Fruit fly (Drosophila melanogaster) whole organism, prepupa: Measurements from ENCODE around the gene yellow-h.

Source experiments
- CG10631 ChIP-seq: fragments of 200-800 bp; sonication (Bioruptor generic); optimal IDR thresholded peaks from 2 replicates; lab custom pipeline; 2016; ENCODE audit warnings: missing biosample characterization, missing genetic modification characterization
- CG15336 ChIP-seq: fragments of 200-800 bp; sonication (Bioruptor generic); IDR thresholded peaks from 2 replicates; pipeline ENCODE4 v1.3.6; 2022; ENCODE audit warnings: missing biosample characterization, missing genetic modification characterization
- CG16779 ChIP-seq: fragments of 200-800 bp; sonication (Bioruptor generic); optimal IDR thresholded peaks from 3 replicates; lab custom pipeline; 2017; ENCODE audit warnings: missing biosample characterization, mild to moderate bottlenecking, missing genetic modification characterization
- CG3032 ChIP-seq: fragments of 200-800 bp; optimal IDR thresholded peaks from 2 replicates; lab custom pipeline; 2019; ENCODE audit warnings: missing biosample characterization, mild to moderate bottlenecking, missing genetic modification characterization, moderate library complexity
- CG31627 ChIP-seq: fragments of 200-800 bp; sonication (Bioruptor generic); optimal IDR thresholded peaks from 3 replicates; lab custom pipeline; 2016; ENCODE audit warnings: missing biosample characterization, missing genetic modification characterization
- CG32006 ChIP-seq: fragments of 200-800 bp; sonication (Bioruptor generic); optimal IDR thresholded peaks from 3 replicates; lab custom pipeline; 2017; ENCODE audit warnings: missing biosample characterization, mild to moderate bottlenecking, missing genetic modification characterization
- CG34406 ChIP-seq: fragments of 200-800 bp; sonication (Bioruptor generic); optimal IDR thresholded peaks from 3 replicates; lab custom pipeline; 2016; ENCODE audit warnings: missing biosample characterization, missing genetic modification characterization
- CG6163 ChIP-seq: fragments of 200-800 bp; sonication (Bioruptor generic); IDR thresholded peaks from 3 replicates; pipeline ENCODE4 v1.3.6; 2022; ENCODE audit warnings: missing biosample characterization, missing genetic modification characterization
- CG6792 ChIP-seq: fragments of 200-800 bp; sonication (Bioruptor generic); optimal IDR thresholded peaks from 3 replicates; lab custom pipeline; 2016; ENCODE audit warnings: missing biosample characterization, missing genetic modification characterization
- CG6808 ChIP-seq: fragments of 200-800 bp; sonication (Bioruptor generic); optimal IDR thresholded peaks from 3 replicates; lab custom pipeline; 2017; ENCODE audit warnings: missing biosample characterization, missing genetic modification characterization, mild to moderate bottlenecking, moderate library complexity, missing genetic modification reagents
- CG7368 ChIP-seq: fragments of 200-800 bp; sonication (Bioruptor generic); optimal IDR thresholded peaks from 3 replicates; lab custom pipeline; 2016; ENCODE audit warnings: missing biosample characterization, missing genetic modification characterization
- CG8319 ChIP-seq: fragments of 200-800 bp; sonication (Bioruptor generic); optimal IDR thresholded peaks from 3 replicates; lab custom pipeline; 2016; ENCODE audit warnings: missing biosample characterization, missing genetic modification characterization
- CG8632 ChIP-seq: fragments of 200-800 bp; sonication (Bioruptor generic); optimal IDR thresholded peaks from 3 replicates; lab custom pipeline; 2016; ENCODE audit warnings: missing biosample characterization, missing genetic modification characterization
- CG9139 ChIP-seq: fragments of 200-800 bp; sonication (Bioruptor generic); optimal IDR thresholded peaks from 3 replicates; lab custom pipeline; 2017; ENCODE audit warnings: missing biosample characterization, mild to moderate bottlenecking, missing genetic modification characterization
- Eip78C ChIP-seq: fragments of 200-800 bp; sonication (Bioruptor generic); peaks from one replicate; lab custom pipeline; 2016; ENCODE audit warnings: missing biosample characterization, missing genetic modification characterization
- Ets21C ChIP-seq: fragments of 200-800 bp; sonication (Bioruptor generic); optimal IDR thresholded peaks from 3 replicates; lab custom pipeline; 2016; ENCODE audit warnings: missing biosample characterization, missing genetic modification characterization
- Gug ChIP-seq: fragments of 200-800 bp; sonication (Bioruptor generic); IDR thresholded peaks from 2 replicates; pipeline ENCODE4 v1.3.6; 2022; ENCODE audit warnings: missing biosample characterization, missing genetic modification characterization
- Hr38 ChIP-seq: sonication (Bioruptor generic); optimal IDR thresholded peaks from 2 replicates; lab custom pipeline; 2016; ENCODE audit warnings: missing biosample characterization, missing genetic modification characterization
- Hr39 ChIP-seq: fragments of 200-800 bp; sonication (Bioruptor generic); optimal IDR thresholded peaks from 2 replicates; lab custom pipeline; 2016; ENCODE audit warnings: missing biosample characterization, missing genetic modification characterization
- Hr4 ChIP-seq: fragments of 200-800 bp; sonication (Bioruptor generic); optimal IDR thresholded peaks from 3 replicates; lab custom pipeline; 2016; ENCODE audit warnings: missing biosample characterization, missing genetic modification characterization
- Lpt ChIP-seq: fragments of 200-800 bp; sonication (Bioruptor generic); optimal IDR thresholded peaks from 3 replicates; lab custom pipeline; 2016; ENCODE audit warnings: missing biosample characterization, missing genetic modification characterization
- OdsH ChIP-seq: fragments of 200-800 bp; sonication (Bioruptor generic); optimal IDR thresholded peaks from 3 replicates; lab custom pipeline; 2016; ENCODE audit warnings: missing biosample characterization, missing genetic modification characterization
- Sox102F ChIP-seq: fragments of 200-800 bp; sonication (Bioruptor generic); optimal IDR thresholded peaks from 2 replicates; lab custom pipeline; 2016; ENCODE audit warnings: missing biosample characterization, mild to moderate bottlenecking, missing genetic modification characterization
- achi ChIP-seq: fragments of 200-800 bp; sonication (Bioruptor generic); optimal IDR thresholded peaks from 3 replicates; lab custom pipeline; 2016; ENCODE audit warnings: missing biosample characterization, missing genetic modification characterization
- acj6 ChIP-seq: fragments of 200-800 bp; sonication (Bioruptor generic); optimal IDR thresholded peaks from 3 replicates; lab custom pipeline; 2016; ENCODE audit warnings: missing biosample characterization, missing genetic modification characterization
- cyc ChIP-seq: fragments of 200-800 bp; sonication (Bioruptor generic); optimal IDR thresholded peaks from 3 replicates; lab custom pipeline; 2016; ENCODE audit warnings: missing biosample characterization, missing genetic modification characterization
- eg ChIP-seq: fragments of 200-800 bp; sonication (Bioruptor generic); IDR thresholded peaks from 3 replicates; pipeline ENCODE4 v1.3.6; 2022; ENCODE audit warnings: missing biosample characterization, missing genetic modification characterization
- spab ChIP-seq: fragments of 200-800 bp; sonication (Bioruptor generic); optimal IDR thresholded peaks from 2 replicates; lab custom pipeline; 2017; ENCODE audit warnings: missing biosample characterization, mild to moderate bottlenecking, missing genetic modification characterization, missing genetic modification reagents
- ss ChIP-seq, 2 experiments: fragments of 200-800 bp; sonication (Bioruptor generic); optimal IDR thresholded peaks; 2 replicates in 1 of 2; 3 replicates in 1 of 2; lab custom pipeline; 2017 to 2018; ENCODE audit warnings: mild to moderate bottlenecking in 2 of 2, missing biosample characterization in 2 of 2, missing genetic modification characterization in 2 of 2, moderate library complexity in 1 of 2
- svp ChIP-seq: fragments of 200-800 bp; sonication (Bioruptor generic); peaks from one replicate; lab custom pipeline; 2016; ENCODE audit warnings: missing biosample characterization, missing genetic modification characterization
- topi ChIP-seq: fragments of 200-800 bp; sonication (Bioruptor generic); optimal IDR thresholded peaks from 3 replicates; lab custom pipeline; 2016; ENCODE audit warnings: missing biosample characterization, missing genetic modification characterization
- vri ChIP-seq: fragments of 200-800 bp; sonication (Bioruptor generic); optimal IDR thresholded peaks from 3 replicates; lab custom pipeline; 2016; ENCODE audit warnings: missing biosample characterization, mild to moderate bottlenecking, missing genetic modification characterization

yellow-h gene

dm6 chr4:230430-230829 is 2.7 kb downstream of the yellow-h start, which contains the start of gene CG1674:
TSS of gene CG1674 (plus strand) at chr4:230730.
- TF ChIP-seq CG3032 (no peak), Hr38 (no peak), vri (GFP tag; lab: Kevin White, UChicago) (no peak), spab (no peak), CG6792 (GFP tag; lab: Kevin White, UChicago) (no peak), CG32006 (GFP tag; lab: Kevin White, UChicago) (no peak), Hr39 (GFP tag; lab: Kevin White, UChicago) (no peak), CG8319 (GFP tag; lab: Kevin White, UChicago) (no peak), CG7368 (GFP tag; lab: Kevin White, UChicago) (no peak), ss (GFP tag; optimal IDR thresholded peaks at IDR 0.05; lab: Kevin White, UChicago) (no peak), CG6808 (GFP tag; lab: Kevin White, UChicago) (no peak), topi (no peak), Sox102F (no peak)

dm6 chr4:231185-231584 is 3.5 kb downstream of the yellow-h start:
- TF ChIP-seq svp (GFP tag; lab: Kevin White, UChicago) = peak; percentile 45
- TF ChIP-seq Eip78C (GFP tag; lab: Kevin White, UChicago) = peak; percentile 10
- no peak for TF ChIP-seq CG9139
- TF ChIP-seq CG6808 (GFP tag; lab: Kevin White, UChicago) = no peak
- no peak for TF ChIP-seq CG8632 (GFP tag; lab: Kevin White, UChicago)
- TF ChIP-seq Lpt (GFP tag; lab: Kevin White, UChicago) = no peak
- TF ChIP-seq Ets21C (GFP tag; lab: Kevin White, UChicago) = no peak

DNA sequence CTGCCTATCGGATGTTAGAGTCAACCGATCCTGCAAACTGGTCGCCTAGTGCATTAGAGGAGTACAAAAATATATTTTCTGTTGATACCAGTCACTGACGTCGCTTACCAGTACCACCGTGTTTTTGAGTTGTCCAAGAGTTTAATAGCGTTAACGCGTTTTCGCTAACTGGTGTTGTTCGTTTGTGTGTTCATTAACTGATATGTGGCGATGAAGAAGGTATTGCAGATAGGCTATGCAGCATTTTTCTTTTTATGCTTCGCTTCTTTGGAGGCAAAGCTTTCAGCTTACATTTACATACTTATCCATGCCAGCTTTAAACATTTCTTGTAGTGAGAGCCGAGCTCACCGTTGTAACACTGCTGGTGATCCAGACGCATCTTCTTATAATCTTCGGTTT is 10.7 kb downstream of the yellow-h start:
- TF ChIP-seq Gug (GFP tag; lab: Robert Waterston, UW) = no peak
- TF ChIP-seq CG15336 (GFP tag; lab: Robert Waterston, UW) = no peak

dm6 chr4:240850-241249 is 13.1 kb downstream of the yellow-h start:
- TF ChIP-seq CG34406 (GFP tag; lab: Kevin White, UChicago) (no peak), achi (GFP tag; lab: Kevin White, UChicago) (no peak), OdsH (GFP tag; lab: Kevin White, UChicago) (no peak)

dm6 chr4:253176-253575 is 25.5 kb downstream of the yellow-h start, which contains the start of gene dpr7:
TSS of gene dpr7 (minus strand) at chr4:253329.
- TF ChIP-seq vri (GFP tag; lab: Kevin White, UChicago) (no peak), CG31627 (GFP tag; lab: Kevin White, UChicago) (no peak)
- TF ChIP-seq, all 60 proteins: peak for 0

dm6 chr4:254697-255096 is 27.0 kb downstream of the yellow-h start, which contains the start of gene RhoGAP102A:
TSS of gene RhoGAP102A (plus strand) at chr4:254997.
- no peak for TF ChIP-seq CG16779 (tag; lab: Kevin White, UChicago)

DNA sequence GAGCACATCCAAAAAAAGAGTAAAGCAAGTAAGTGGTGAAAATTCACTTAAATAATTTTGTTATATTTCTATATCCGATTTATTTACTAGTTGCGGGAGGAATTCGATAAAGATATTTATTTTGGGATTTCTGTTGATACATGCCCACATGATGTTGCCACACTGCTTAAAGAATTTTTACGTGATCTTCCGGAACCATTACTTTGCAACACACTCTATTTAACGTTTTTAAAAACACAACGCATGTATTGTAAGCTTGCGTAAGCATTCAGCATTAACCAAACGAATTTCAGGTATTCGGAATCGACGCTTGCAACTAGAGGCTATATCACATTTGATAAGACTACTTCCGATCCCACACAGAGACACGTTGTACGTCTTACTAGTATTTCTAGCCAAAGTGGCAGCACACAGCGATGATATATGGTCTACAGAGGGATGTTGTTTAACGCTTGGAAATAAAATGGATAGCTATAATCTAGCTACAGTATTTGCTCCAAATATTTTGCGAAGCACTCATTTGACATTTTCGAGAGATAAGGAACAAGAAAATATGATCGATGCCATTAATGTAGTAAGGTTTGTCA is 33.9 kb downstream of the yellow-h start:
- no peak for TF ChIP-seq Eip78C (GFP tag; lab: Kevin White, UChicago)

DNA sequence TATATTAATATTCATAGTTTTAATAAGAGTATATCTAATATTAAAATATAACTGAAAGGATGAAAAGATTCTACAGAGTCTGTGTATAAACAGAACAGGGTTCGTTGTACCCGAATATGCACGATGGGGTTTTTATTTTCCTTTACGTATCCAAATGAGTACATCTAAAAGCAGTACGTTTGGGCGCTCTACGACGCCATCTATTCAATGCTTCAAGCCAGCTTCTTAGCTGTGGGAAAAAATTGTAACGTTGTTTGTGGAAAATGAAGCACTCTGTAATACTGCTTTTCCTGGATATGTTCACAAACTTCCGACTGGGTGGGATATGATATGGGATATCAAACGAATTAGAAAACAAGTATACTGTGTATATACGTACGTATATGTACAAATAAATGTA is 47.0 kb downstream of the yellow-h start:
- TF ChIP-seq Hr39 (GFP tag; lab: Kevin White, UChicago) = no peak
- TF ChIP-seq Hr4 (GFP tag; lab: Kevin White, UChicago) = no peak
- no peak for TF ChIP-seq eg (GFP tag; lab: Robert Waterston, UW)
- no peak for TF ChIP-seq cyc (GFP tag; lab: Kevin White, UChicago)
- TF ChIP-seq CG31627 (GFP tag; lab: Kevin White, UChicago) = no peak
- TF ChIP-seq Hr38 = no peak
- no peak for TF ChIP-seq CG10631 (GFP tag; lab: Kevin White, UChicago)
- TF ChIP-seq vri (GFP tag; lab: Kevin White, UChicago) = no peak
- no peak for TF ChIP-seq CG6163 (GFP tag; lab: Robert Waterston, UW)
- no peak for TF ChIP-seq CG6808 (GFP tag; lab: Kevin White, UChicago)
- no peak for TF ChIP-seq acj6
- TF ChIP-seq, all 60 proteins: peak for 0
